Fruit fly (Drosophila melanogaster) whole organism: ENCODE results near the gene Usp1.
A peak's percentile ranks its signal among the peaks of the same experiment; 100 is the strongest.

Experiments
- CG8478 ChIP-seq: fragments of >200 bp; optimal IDR thresholded peaks from 2 replicates; lab custom pipeline; 2018; ENCODE audit warnings: inconsistent platforms
- Dll ChIP-seq: fragments of >200 bp; optimal IDR thresholded peaks from 2 replicates; lab custom pipeline; 2017
- EcR ChIP-seq, 2 experiments: fragments of >200 bp; optimal IDR thresholded peaks; 2 replicates each; lab custom pipeline; 2017; ENCODE audit warnings: missing biosample characterization in 2 of 2, missing genetic modification characterization in 2 of 2, missing genetic modification reagents in 2 of 2
- pan ChIP-seq: fragments of >200 bp; optimal IDR thresholded peaks from 2 replicates; lab custom pipeline; 2017
- psq ChIP-seq: fragments of >200 bp; optimal IDR thresholded peaks from 2 replicates; lab custom pipeline; 2017
- usp ChIP-seq: fragments of >200 bp; optimal IDR thresholded peaks from 2 replicates; lab custom pipeline; 2017; ENCODE audit warnings: missing biosample characterization, missing genetic modification characterization, mixed read lengths

- TF ChIP-seq pan (lab: Kevin White, UChicago) (no peak), usp (GFP tag; lab: Kevin White, UChicago) (no peak), Dll (lab: Kevin White, UChicago) (peak; percentile 51), EcR (GFP tag; optimal IDR thresholded peaks at IDR 0.05; lab: Kevin White, UChicago) (peak in 1 of 2 experiments; percentile 90), psq (lab: Kevin White, UChicago) (no peak), CG8478 (lab: Kevin White, UChicago) (no peak)
These were observed 14.7 kb upstream of the Usp1 start for dm6 chr3R:29214262-29214661.
